Worm (Caenorhabditis elegans) whole organism, young adult: Measurements from ENCODE around the gene cest-9.2.

Experiments
- B0261.1 ChIP-seq: sonication (generic microtip); optimal IDR thresholded peaks from 2 replicates; lab custom pipeline; 2016; ENCODE audit warnings: mild to moderate bottlenecking, missing genetic modification characterization, moderate library complexity, missing compliant biosample characterization
- F57A8.1 ChIP-seq: fragments of 200-800 bp; sonication (Bioruptor generic); optimal IDR thresholded peaks from 2 replicates; lab custom pipeline; 2018; ENCODE audit warnings: mild to moderate bottlenecking, missing genetic modification characterization, moderate library complexity, missing compliant biosample characterization
- Y95B8A.8 ChIP-seq: fragments of 200-800 bp; sonication (Bioruptor generic); IDR thresholded peaks from 2 replicates; pipeline ENCODE4 v1.3.6; 2022; ENCODE audit warnings: missing genetic modification reagents, missing genetic modification characterization, missing compliant biosample characterization
- ZK185.1 ChIP-seq: sonication (generic microtip); optimal IDR thresholded peaks from 2 replicates; lab custom pipeline; 2016; ENCODE audit warnings: mild to moderate bottlenecking, missing genetic modification characterization, missing compliant biosample characterization; ENCODE audit not compliant: poor library complexity, severe bottlenecking
- ama-1 ChIP-seq, 3 experiments: fragments of 150-350 bp in 1 of 3; sonication (generic microtip) in 2 of 3; optimal IDR thresholded peaks; 2 replicates each; lab custom pipeline; 2014 to 2018; ENCODE audit warnings: missing biosample characterization in 2 of 3, missing genetic modification characterization in 2 of 3, missing genetic modification reagents in 2 of 3
- aptf-3 ChIP-seq: fragments of 200-800 bp; sonication (Bioruptor generic); IDR thresholded peaks from 2 replicates; pipeline ENCODE4 v1.3.6; 2022; ENCODE audit warnings: missing genetic modification characterization, missing compliant biosample characterization
- attf-5 ChIP-seq: fragments of 200-800 bp; sonication (Bioruptor generic); optimal IDR thresholded peaks from 2 replicates; lab custom pipeline; 2018; ENCODE audit warnings: mild to moderate bottlenecking, missing genetic modification characterization, missing compliant biosample characterization
- bed-1 ChIP-seq: fragments of 200-800 bp; sonication (Bioruptor generic); IDR thresholded peaks from 2 replicates; pipeline ENCODE4 v1.3.6; 2022; ENCODE audit warnings: missing genetic modification reagents, missing genetic modification characterization, missing compliant biosample characterization
- cebp-1 ChIP-seq, 2 experiments: fragments of 200-800 bp in 1 of 2; sonication (Bioruptor generic) in 1 of 2; sonication (generic microtip) in 1 of 2; IDR thresholded peaks in 1 of 2; optimal IDR thresholded peaks in 1 of 2; 2 replicates each; pipeline versions ENCODE4 v1.3.6 to Lab custom; 2017 to 2022; ENCODE audit warnings: missing compliant biosample characterization in 2 of 2, missing genetic modification characterization in 2 of 2, mild to moderate bottlenecking in 1 of 2, missing genetic modification reagents in 1 of 2, moderate library complexity in 1 of 2
- cebp-2 ChIP-seq: fragments of 200-800 bp; sonication (Bioruptor generic); IDR thresholded peaks from 2 replicates; pipeline ENCODE4 v1.3.6; 2022; ENCODE audit warnings: missing genetic modification characterization, missing compliant biosample characterization
- ceh-100 ChIP-seq: fragments of 200-800 bp; sonication (Bioruptor generic); IDR thresholded peaks from 2 replicates; pipeline ENCODE4 v1.3.6; 2022; ENCODE audit warnings: missing genetic modification reagents, missing genetic modification characterization, missing compliant biosample characterization
- ceh-27 ChIP-seq: fragments of 200-800 bp; sonication (Bioruptor generic); optimal IDR thresholded peaks from 2 replicates; lab custom pipeline; 2018; ENCODE audit warnings: mild to moderate bottlenecking, missing genetic modification characterization, moderate library complexity, missing compliant biosample characterization
- ceh-58 ChIP-seq: fragments of 200-800 bp; sonication (Bioruptor generic); IDR thresholded peaks from 2 replicates; pipeline ENCODE4 v1.3.6; 2022; ENCODE audit warnings: missing genetic modification characterization, missing compliant biosample characterization
- chd-7 ChIP-seq: sonication (generic microtip); optimal IDR thresholded peaks from 2 replicates; lab custom pipeline; 2016; ENCODE audit warnings: mild to moderate bottlenecking, missing genetic modification characterization, moderate library complexity, missing compliant biosample characterization
- egl-44 ChIP-seq: fragments of 200-800 bp; sonication (Bioruptor generic); IDR thresholded peaks from 2 replicates; pipeline ENCODE4 v1.3.6; 2022; ENCODE audit warnings: missing genetic modification reagents, missing genetic modification characterization, missing compliant biosample characterization
- egrh-3 ChIP-seq: fragments of 200-800 bp; sonication (Bioruptor generic); IDR thresholded peaks from 2 replicates; pipeline ENCODE4 v1.3.6; 2022; ENCODE audit warnings: missing genetic modification reagents, missing genetic modification characterization, missing compliant biosample characterization
- hrde-1 ChIP-seq: sonication (generic microtip); optimal IDR thresholded peaks from 2 replicates; lab custom pipeline; 2016; ENCODE audit warnings: missing genetic modification characterization, mild to moderate bottlenecking, missing compliant biosample characterization, moderate library complexity, missing genotype, missing genetic modification reagents, borderline replicate concordance
- lin-40 ChIP-seq: sonication (generic microtip); optimal IDR thresholded peaks from 2 replicates; lab custom pipeline; 2016; ENCODE audit warnings: missing genetic modification characterization, mild to moderate bottlenecking, missing compliant biosample characterization, missing genotype, missing genetic modification reagents
- lin-54 ChIP-seq: fragments of 200-800 bp; sonication (Bioruptor generic); optimal IDR thresholded peaks from 2 replicates; lab custom pipeline; 2018; ENCODE audit warnings: mild to moderate bottlenecking, missing genetic modification characterization, missing compliant biosample characterization
- madf-10 ChIP-seq: sonication (generic microtip); optimal IDR thresholded peaks from 2 replicates; lab custom pipeline; 2016; ENCODE audit warnings: mild to moderate bottlenecking, missing genetic modification characterization, missing compliant biosample characterization
- mcd-1 ChIP-seq: fragments of 200-800 bp; sonication (Bioruptor generic); IDR thresholded peaks from 2 replicates; pipeline ENCODE4 v1.3.6; 2022; ENCODE audit warnings: missing genetic modification reagents, missing genetic modification characterization, missing compliant biosample characterization
- nhr-80 ChIP-seq: sonication (generic microtip); optimal IDR thresholded peaks from 2 replicates; lab custom pipeline; 2016; ENCODE audit warnings: missing genetic modification characterization, missing compliant biosample characterization
- pha-4 ChIP-seq: fragments of 150-350 bp; sonication (generic microtip); optimal IDR thresholded peaks from 2 replicates; lab custom pipeline; 2014; ENCODE audit warnings: missing biosample characterization, missing genetic modification reagents, missing genetic modification characterization
- rcor-1 ChIP-seq: fragments of 200-800 bp; sonication (Bioruptor generic); IDR thresholded peaks from 2 replicates; pipeline ENCODE4 v1.3.6; 2022; ENCODE audit warnings: missing genetic modification reagents, missing genetic modification characterization, missing compliant biosample characterization
- rec-8 ChIP-seq, 2 experiments: sonication (generic microtip); optimal IDR thresholded peaks; 2 replicates each; lab custom pipeline; 2016; ENCODE audit warnings: mild to moderate bottlenecking in 2 of 2, missing genetic modification characterization in 2 of 2, missing genetic modification reagents in 2 of 2, missing genotype in 2 of 2, missing biosample characterization in 1 of 2, missing compliant biosample characterization in 1 of 2, moderate library complexity in 1 of 2
- sdz-38 ChIP-seq: sonication (generic microtip); optimal IDR thresholded peaks from 2 replicates; lab custom pipeline; 2016; ENCODE audit warnings: missing genotype, missing genetic modification characterization, missing compliant biosample characterization
- zfh-2 ChIP-seq: fragments of 200-800 bp; sonication (Bioruptor generic); conservative IDR thresholded peaks from 2 replicates; pipeline ENCODE4 v1.3.6; 2022; ENCODE audit warnings: missing genetic modification reagents, missing genetic modification characterization, missing compliant biosample characterization
- ztf-6 ChIP-seq: fragments of 200-800 bp; sonication (Bioruptor generic); IDR thresholded peaks from 2 replicates; pipeline ENCODE4 v1.3.6; 2022; ENCODE audit warnings: missing genetic modification reagents, missing genetic modification characterization, missing compliant biosample characterization

cest-9.2 gene

DNA sequence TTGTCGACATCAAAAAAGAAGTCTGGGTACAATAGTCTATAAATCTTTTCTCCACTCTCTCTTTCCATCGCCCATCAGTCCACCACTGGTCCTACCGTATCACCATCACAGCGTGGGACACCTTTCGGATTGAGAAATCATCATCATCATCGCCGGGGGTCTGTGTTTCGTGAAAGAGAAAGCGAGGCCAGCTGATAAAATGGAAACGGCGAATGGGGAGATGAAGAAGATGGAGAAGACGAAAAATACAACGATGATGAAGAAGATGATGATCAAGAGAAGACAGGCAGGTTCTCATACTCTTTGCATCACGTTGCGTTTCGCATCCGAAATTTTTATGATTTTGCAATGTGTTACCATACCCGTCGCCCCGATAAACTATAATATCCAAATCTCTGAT is 45.5 kb upstream of the cest-9.2 start:
- TF ChIP-seq mcd-1 (GFP tag; lab: Robert Waterston, UW) (no peak), lin-40 (tag; lab: Kevin White, UChicago) (peak; percentile 20), cebp-2 (GFP tag; lab: Robert Waterston, UW) (no peak), attf-5 (GFP tag; lab: Kevin White, UChicago) (no peak), ZK185.1 (tag; lab: Kevin White, UChicago) (peak; percentile 6)
- TF ChIP-seq, all 124 proteins: peak for 2

- TF ChIP-seq ama-1 (optimal IDR thresholded peaks at IDR 0.05; lab: Kevin White, UChicago) (no peak), ama-1 (GFP tag; optimal IDR thresholded peaks at IDR 0.05; lab: Kevin White, UChicago) (no peak), zfh-2 (GFP tag; lab: Robert Waterston, UW) (peak; percentile 62), chd-7 (tag; lab: Kevin White, UChicago) (no peak), sdz-38 (no peak), egl-44 (GFP tag; lab: Robert Waterston, UW) (no peak), Y95B8A.8 (GFP tag; lab: Robert Waterston, UW) (no peak), lin-54 (GFP tag; lab: Kevin White, UChicago) (no peak), rec-8 (tag; optimal IDR thresholded peaks at IDR 0.05; lab: Kevin White, UChicago) (no peak), F57A8.1 (GFP tag; lab: Kevin White, UChicago) (no peak), egrh-3 (GFP tag; lab: Robert Waterston, UW) (peak; percentile 58; the same call in 1 of the 2 replicates), madf-10 (tag; lab: Kevin White, UChicago) (no peak), cebp-1 (GFP tag; IDR thresholded peaks at IDR 0.05; lab: Robert Waterston, UW) (no peak), cebp-1 (tag; optimal IDR thresholded peaks at IDR 0.05; lab: Kevin White, UChicago) (peak; percentile 12), ZK185.1 (tag; lab: Kevin White, UChicago) (no peak), ceh-27 (GFP tag; lab: Kevin White, UChicago) (peak; percentile 32), bed-1 (GFP tag; lab: Robert Waterston, UW) (no peak)
Measured at ce11 chrX:12176873-12177293, 45.0 kb upstream of the cest-9.2 start.

DNA sequence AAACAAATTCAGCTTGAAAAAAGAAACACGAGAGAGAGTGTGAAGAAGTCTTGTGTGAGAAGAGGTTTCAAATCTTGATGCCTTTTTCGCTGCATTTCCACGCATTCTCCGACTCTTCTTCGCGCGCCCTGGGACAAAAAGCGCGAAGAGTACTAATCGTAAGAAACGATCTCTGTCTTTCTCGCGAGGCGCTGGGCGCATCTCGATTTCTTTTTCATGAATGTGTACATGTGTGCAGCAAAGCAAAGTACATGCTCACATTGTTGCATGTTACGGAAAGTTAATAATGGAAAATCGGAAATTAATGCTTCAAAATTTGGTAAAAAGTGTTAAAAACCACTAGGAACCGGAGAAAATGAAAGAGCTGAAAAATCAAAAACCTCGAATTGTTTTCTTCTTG is 44.4 kb upstream of the cest-9.2 start:
- no peak for TF ChIP-seq B0261.1
- peak; percentile 6 for TF ChIP-seq lin-40 (tag; lab: Kevin White, UChicago)

DNA sequence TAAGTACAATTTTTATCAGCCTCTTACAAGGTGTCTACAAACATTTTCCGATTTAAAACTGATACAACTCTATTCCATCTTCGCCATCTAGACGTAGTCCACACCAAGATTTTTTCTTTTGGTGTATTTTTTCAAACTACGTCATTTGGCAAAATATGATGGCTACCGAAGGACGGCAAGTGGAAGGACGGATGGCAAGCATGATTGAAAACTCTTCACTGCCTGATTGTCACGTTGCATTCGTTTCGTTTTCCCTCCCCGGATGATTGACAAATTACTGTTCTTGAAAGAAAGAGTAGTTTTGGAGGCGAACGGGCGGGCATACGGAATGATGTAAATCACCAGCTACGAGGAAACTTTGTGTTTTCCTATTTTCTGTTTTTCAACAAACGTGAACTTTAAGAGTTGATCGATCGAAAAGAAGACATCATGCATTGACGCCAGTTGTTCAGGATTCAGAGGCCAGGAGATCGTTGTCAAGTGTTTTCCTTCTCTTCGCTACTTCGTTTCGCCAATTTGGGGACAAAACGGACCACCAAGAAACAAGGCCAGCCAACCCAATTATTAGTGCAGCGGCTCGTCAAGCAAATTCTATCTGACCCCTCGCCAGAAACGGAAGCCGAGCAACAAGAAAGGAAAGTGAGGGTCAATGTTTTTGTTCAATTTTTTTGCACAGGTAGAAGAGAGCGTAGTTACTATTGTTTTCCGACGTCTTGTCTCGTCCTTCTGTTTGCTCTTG is 43.4 kb upstream of the cest-9.2 start:
- TF ChIP-seq nhr-80 (peak; percentile 28), ztf-6 (GFP tag; lab: Robert Waterston, UW) (no peak), rcor-1 (GFP tag; lab: Robert Waterston, UW) (no peak)

DNA sequence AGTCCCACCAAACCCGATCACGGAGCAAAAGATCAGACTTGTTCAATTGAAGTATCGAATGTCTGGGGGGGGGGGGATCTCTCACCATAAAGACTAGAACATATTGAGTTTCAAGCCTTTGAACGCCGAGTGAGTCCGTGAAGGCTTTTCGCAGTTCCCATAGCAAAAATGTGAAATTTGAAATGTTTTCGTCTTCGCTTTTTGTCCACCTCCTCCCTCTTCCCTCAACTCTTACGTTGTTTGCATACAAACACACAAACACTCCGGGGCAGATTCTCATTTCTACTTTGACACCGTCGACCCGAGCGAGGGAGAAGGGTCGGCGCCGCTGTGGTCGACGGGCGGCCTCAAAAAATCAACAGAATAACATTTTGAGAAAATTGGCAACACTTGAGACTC is 42.8 kb upstream of the cest-9.2 start:
- TF ChIP-seq ceh-100 (GFP tag; lab: Robert Waterston, UW) (no peak), ceh-58 (GFP tag; lab: Robert Waterston, UW) (no peak), hrde-1 (no peak), aptf-3 (no peak), pha-4 (tag; lab: Kevin White, UChicago) (no peak), rcor-1 (GFP tag; lab: Robert Waterston, UW) (no peak)
